Worm (Caenorhabditis elegans): ENCODE results near the gene ifb-2.

The ifb-2 gene

ce11 chrII:5794195-5794594, 44.2 kb downstream of the ifb-2 start, which contains the start of gene acdh-8:
TSS of gene acdh-8 (plus strand) at chrII:5794495.
- no peak for TF ChIP-seq crh-2 (tag; optimal IDR thresholded peaks at IDR 0.05)
- TF ChIP-seq mab-5 (tag; optimal IDR thresholded peaks at IDR 0.05) = no peak
- TF ChIP-seq peb-1 (tag; optimal IDR thresholded peaks at IDR 0.05) = no peak
- no peak for TF ChIP-seq sem-4 (tag; optimal IDR thresholded peaks at IDR 0.05)
- no peak for TF ChIP-seq nhr-237 (tag; optimal IDR thresholded peaks at IDR 0.05)
- no peak for TF ChIP-seq blmp-1 (tag; optimal IDR thresholded peaks at IDR 0.05; ENCODE audit: insufficient read depth)
- TF ChIP-seq ceh-16 (tag; optimal IDR thresholded peaks at IDR 0.05) = no peak
- TF ChIP-seq lin-13 (GFP tag; optimal IDR thresholded peaks at IDR 0.05) = no peak
- no peak for TF ChIP-seq elt-3 (tag; optimal IDR thresholded peaks at IDR 0.05)
- no peak for TF ChIP-seq nhr-6 (tag; optimal IDR thresholded peaks at IDR 0.05)
- TF ChIP-seq egl-27 (tag; optimal IDR thresholded peaks at IDR 0.05) = no peak
- no peak for TF ChIP-seq C34F6.9 (tag; optimal IDR thresholded peaks at IDR 0.05)
- no peak for TF ChIP-seq dmd-4 (tag; optimal IDR thresholded peaks at IDR 0.05)
- no peak for TF ChIP-seq ama-1 (optimal IDR thresholded peaks at IDR 0.05)
- no peak for TF ChIP-seq skn-1 (tag; optimal IDR thresholded peaks at IDR 0.05)

ce11 chrII:5797348-5797977, 47.5 kb downstream of the ifb-2 start, which contains the start of the genes msp-63 and msp-142:
TSS of gene msp-63 (minus strand) at chrII:5797448.
TSS of gene msp-142 (plus strand) at chrII:5797927.
- TF ChIP-seq zag-1 (tag; optimal IDR thresholded peaks at IDR 0.05) (no peak), nhr-21 (tag; optimal IDR thresholded peaks at IDR 0.05) (no peak)

- TF ChIP-seq nhr-10 (tag; optimal IDR thresholded peaks at IDR 0.05) (no peak), fos-1 (tag; optimal IDR thresholded peaks at IDR 0.05) (no peak), ztf-11 (tag; optimal IDR thresholded peaks at IDR 0.05) (no peak), F13H6.1 (tag; optimal IDR thresholded peaks at IDR 0.05) (no peak), nhr-11 (tag; optimal IDR thresholded peaks at IDR 0.05) (no peak), nhr-21 (tag; optimal IDR thresholded peaks at IDR 0.05) (no peak), sma-9 (GFP tag; optimal IDR thresholded peaks at IDR 0.05) (no peak), sma-9 (tag; optimal IDR thresholded peaks at IDR 0.05) (no peak), mab-5 (tag; optimal IDR thresholded peaks at IDR 0.05) (no peak), lin-13 (GFP tag; optimal IDR thresholded peaks at IDR 0.05) (no peak), ztf-1 (GFP tag; conservative IDR thresholded peaks at IDR 0.05) (no peak), R02D3.7 (tag; optimal IDR thresholded peaks at IDR 0.05) (no peak), alr-1 (tag; optimal IDR thresholded peaks at IDR 0.05) (no peak), snpc-4 (tag; optimal IDR thresholded peaks at IDR 0.05) (no peak), nhr-12 (tag; optimal IDR thresholded peaks at IDR 0.05) (no peak), mdl-1 (tag; optimal IDR thresholded peaks at IDR 0.05) (no peak), mbf-1 (tag; optimal IDR thresholded peaks at IDR 0.05) (no peak), unc-39 (tag; optimal IDR thresholded peaks at IDR 0.05) (no peak), lin-11 (tag; optimal IDR thresholded peaks at IDR 0.05) (no peak), ceh-82 (tag; optimal IDR thresholded peaks at IDR 0.05) (no peak)
Observed at ce11 chrII:5799553-5799952, 49.6 kb downstream of the ifb-2 start, which contains the start of gene K05F1.8. TSS of gene K05F1.8 (minus strand) at chrII:5799653.

- TF ChIP-seq ztf-11 (tag; optimal IDR thresholded peaks at IDR 0.05) (no peak), Y55F3AM.14 (GFP tag; optimal IDR thresholded peaks at IDR 0.05) (no peak), nhr-21 (tag; optimal IDR thresholded peaks at IDR 0.05) (no peak), unc-39 (tag; optimal IDR thresholded peaks at IDR 0.05) (no peak), lsy-2 (tag; optimal IDR thresholded peaks at IDR 0.05) (no peak), mdl-1 (tag; optimal IDR thresholded peaks at IDR 0.05) (no peak), F13H6.1 (tag; optimal IDR thresholded peaks at IDR 0.05) (no peak), aly-2 (tag; optimal IDR thresholded peaks at IDR 0.05) (no peak), nhr-25 (tag; optimal IDR thresholded peaks at IDR 0.05) (no peak)
Observed at ce11 chrII:5801075-5801474, 51.1 kb downstream of the ifb-2 start, which contains the start of the genes K05F1.9 and K05F1.1. TSS of gene K05F1.9 (minus strand) at chrII:5801175. TSS of gene K05F1.1 (plus strand) at chrII:5801382.
